Worm (Caenorhabditis elegans) whole organism, early embryonic: ENCODE results near the gene nhr-119.

ENCODE experiments used
- ama-1 ChIP-seq: fragments of 150-350 bp; optimal IDR thresholded peaks from 2 replicates; lab custom pipeline; 2014
- flt-1 ChIP-seq: fragments of 200-800 bp; sonication (Bioruptor generic); IDR thresholded peaks from 2 replicates; pipeline ENCODE4 v1.3.6; 2022; ENCODE audit warnings: missing genetic modification characterization, missing compliant biosample characterization

DNA sequence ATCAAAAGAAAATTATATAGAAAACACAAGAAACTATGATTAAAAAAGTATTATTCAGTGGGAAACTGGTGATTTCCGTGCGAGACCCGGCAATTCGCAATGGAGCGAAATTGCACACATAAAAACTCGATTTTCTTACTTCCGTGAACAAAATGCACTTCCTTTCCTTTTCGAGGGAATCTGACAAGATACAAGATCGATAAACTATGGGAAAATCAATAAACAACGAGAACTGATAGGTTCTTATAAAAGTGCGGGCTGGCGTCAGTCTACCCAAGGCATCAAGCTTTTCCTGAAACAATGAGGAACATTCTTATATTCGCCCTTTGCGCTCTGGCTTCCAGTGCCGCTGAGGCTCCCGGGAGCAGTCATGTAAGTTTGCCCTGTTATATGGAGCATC, 47.4 kb downstream of the nhr-119 start, which contains the start of gene F29A7.3:
- TF ChIP-seq ama-1 (lab: Kevin White, UChicago) (no peak), flt-1 (no peak)
